Fruit fly (Drosophila melanogaster) whole organism, embryonic: ENCODE measurements around the gene CG4020.

Source experiments
- C15 ChIP-seq: fragments of 200-800 bp; sonication (Bioruptor generic); IDR thresholded peaks from 3 replicates; pipeline ENCODE4 v1.3.6; 2022; ENCODE audit warnings: missing biosample characterization, missing genetic modification characterization
- CG11456 ChIP-seq: fragments of 200-800 bp; sonication (Bioruptor generic); IDR thresholded peaks from 3 replicates; pipeline ENCODE4 v1.3.6; 2022; ENCODE audit warnings: missing biosample characterization, missing genetic modification characterization
- CG12942 ChIP-seq: fragments of 200-800 bp; sonication (Bioruptor generic); optimal IDR thresholded peaks from 3 replicates; lab custom pipeline; 2016; ENCODE audit warnings: missing biosample characterization, missing genetic modification characterization
- CG14050 ChIP-seq: fragments of 200-800 bp; sonication (Bioruptor generic); IDR thresholded peaks from 3 replicates; pipeline ENCODE4 v1.3.6; 2022; ENCODE audit warnings: missing biosample characterization, missing genetic modification characterization
- CG15011 ChIP-seq: fragments of 200-800 bp; sonication (Bioruptor generic); optimal IDR thresholded peaks from 3 replicates; lab custom pipeline; 2018; ENCODE audit warnings: missing biosample characterization, mild to moderate bottlenecking, missing genetic modification characterization
- CG15073 ChIP-seq: fragments of 200-800 bp; sonication (Bioruptor generic); optimal IDR thresholded peaks from 2 replicates; lab custom pipeline; 2016; ENCODE audit warnings: missing biosample characterization, missing genetic modification characterization
- CG15479 ChIP-seq: fragments of 200-800 bp; sonication (Bioruptor generic); optimal IDR thresholded peaks from 3 replicates; lab custom pipeline; 2019; ENCODE audit warnings: missing biosample characterization, mild to moderate bottlenecking, missing genetic modification characterization, moderate library complexity
- CG15601 ChIP-seq: fragments of 200-800 bp; sonication (Bioruptor generic); optimal IDR thresholded peaks from 3 replicates; lab custom pipeline; 2019; ENCODE audit warnings: missing biosample characterization, mild to moderate bottlenecking, missing genetic modification characterization, moderate library complexity
- CG17359 ChIP-seq: fragments of 200-800 bp; sonication (Bioruptor generic); optimal IDR thresholded peaks from 3 replicates; lab custom pipeline; 2018; ENCODE audit warnings: missing biosample characterization, mild to moderate bottlenecking, missing genetic modification characterization, moderate library complexity
- CG18476 ChIP-seq: fragments of 200-800 bp; sonication (Bioruptor generic); optimal IDR thresholded peaks from 2 replicates; lab custom pipeline; 2016; ENCODE audit warnings: missing biosample characterization, mild to moderate bottlenecking, missing genetic modification characterization
- CG18599 ChIP-seq: fragments of 200-800 bp; sonication (Bioruptor generic); optimal IDR thresholded peaks from 3 replicates; lab custom pipeline; 2017; ENCODE audit warnings: missing biosample characterization, missing genetic modification characterization, mild to moderate bottlenecking, moderate library complexity, missing genetic modification reagents
- CG18764 ChIP-seq: fragments of 200-800 bp; sonication (Bioruptor generic); optimal IDR thresholded peaks from 3 replicates; lab custom pipeline; 2016; ENCODE audit warnings: missing biosample characterization, missing genetic modification characterization
- CG2129 ChIP-seq: fragments of 200-800 bp; sonication (Bioruptor generic); IDR thresholded peaks from 2 replicates; pipeline ENCODE4 v1.3.6; 2022; ENCODE audit warnings: missing biosample characterization, missing genetic modification characterization; ENCODE audit not compliant: partially characterized antibody
- CG34224 ChIP-seq: fragments of 200-800 bp; sonication (Bioruptor generic); IDR thresholded peaks from 3 replicates; pipeline ENCODE4 v1.3.6; 2022; ENCODE audit warnings: missing biosample characterization, missing genetic modification characterization; ENCODE audit not compliant: partially characterized antibody
- CG3726 ChIP-seq: fragments of 200-800 bp; sonication (Bioruptor generic); IDR thresholded peaks from 3 replicates; pipeline ENCODE4, ENCODE4 v1.3.6; 2022; ENCODE audit warnings: missing biosample characterization, missing genetic modification characterization
- CG4360 ChIP-seq: fragments of 200-800 bp; sonication (Bioruptor generic); IDR thresholded peaks from 2 replicates; pipeline ENCODE4 v1.3.6; 2022; ENCODE audit warnings: missing biosample characterization, missing genetic modification characterization
- CG4617 ChIP-seq: fragments of 200-800 bp; sonication (Bioruptor generic); optimal IDR thresholded peaks from 3 replicates; lab custom pipeline; 2016; ENCODE audit warnings: missing biosample characterization, missing genetic modification characterization, borderline replicate concordance
- CG6272 ChIP-seq: fragments of 200-800 bp; sonication (Bioruptor generic); IDR thresholded peaks from 2 replicates; pipeline ENCODE4 v1.3.6; 2022; ENCODE audit warnings: missing biosample characterization, missing genetic modification characterization
- CG6689 ChIP-seq: fragments of 200-800 bp; sonication (Bioruptor generic); IDR thresholded peaks from 2 replicates; pipeline ENCODE4 v1.3.6; 2022; ENCODE audit warnings: missing biosample characterization, missing genetic modification characterization
- CG9797 ChIP-seq: fragments of 200-800 bp; sonication (Bioruptor generic); optimal IDR thresholded peaks from 3 replicates; lab custom pipeline; 2018; ENCODE audit warnings: missing biosample characterization, mild to moderate bottlenecking, missing genetic modification characterization
- CG9817 ChIP-seq: fragments of 200-800 bp; sonication (Bioruptor generic); optimal IDR thresholded peaks from 2 replicates; lab custom pipeline; 2018; ENCODE audit warnings: missing biosample characterization, mild to moderate bottlenecking, missing genetic modification characterization, moderate library complexity
- CG9876 ChIP-seq: fragments of 200-800 bp; sonication (Bioruptor generic); optimal IDR thresholded peaks from 2 replicates; lab custom pipeline; 2016; ENCODE audit warnings: missing biosample characterization, missing genetic modification characterization
- D19B ChIP-seq: fragments of 200-800 bp; sonication (Bioruptor generic); optimal IDR thresholded peaks from 2 replicates; lab custom pipeline; 2017; ENCODE audit warnings: missing biosample characterization, mild to moderate bottlenecking, missing genetic modification characterization
- Eip74EF ChIP-seq, 2 experiments: fragments of 200-800 bp in 1 of 2; fragments of >200 bp in 1 of 2; sonication (Bioruptor generic) in 1 of 2; optimal IDR thresholded peaks; 2 replicates each; lab custom pipeline; 2017 to 2019; ENCODE audit warnings: missing biosample characterization in 2 of 2, missing genetic modification characterization in 2 of 2, mild to moderate bottlenecking in 1 of 2, moderate library complexity in 1 of 2
- Hsf ChIP-seq: fragments of 200-800 bp; sonication (Bioruptor generic); optimal IDR thresholded peaks from 3 replicates; lab custom pipeline; 2016; ENCODE audit warnings: missing biosample characterization, missing genetic modification characterization
- Oaz ChIP-seq: fragments of 200-800 bp; sonication (Bioruptor generic); IDR thresholded peaks from 2 replicates; pipeline ENCODE4 v1.3.6; 2022; ENCODE audit warnings: missing biosample characterization, missing genetic modification characterization
- Six4 ChIP-seq: fragments of 200-800 bp; sonication (Bioruptor generic); optimal IDR thresholded peaks from 2 replicates; lab custom pipeline; 2016; ENCODE audit warnings: missing biosample characterization, missing genetic modification characterization
- Taf1 ChIP-seq: fragments of 200-800 bp; sonication (Bioruptor generic); IDR thresholded peaks from 2 replicates; pipeline ENCODE4 v1.3.6; 2022; ENCODE audit warnings: missing biosample characterization, missing genetic modification characterization
- bab2 ChIP-seq: fragments of 200-800 bp; sonication (Bioruptor generic); optimal IDR thresholded peaks from 2 replicates; lab custom pipeline; 2016; ENCODE audit warnings: missing biosample characterization, missing genetic modification characterization
- cato ChIP-seq: fragments of 200-800 bp; sonication (Bioruptor generic); optimal IDR thresholded peaks from 2 replicates; lab custom pipeline; 2016; ENCODE audit warnings: missing biosample characterization, missing genetic modification characterization, borderline replicate concordance
- caup ChIP-seq: fragments of 200-800 bp; sonication (Bioruptor generic); optimal IDR thresholded peaks from 3 replicates; lab custom pipeline; 2017; ENCODE audit warnings: missing biosample characterization, mild to moderate bottlenecking, missing genetic modification characterization, moderate library complexity; ENCODE audit not compliant: severe bottlenecking
- chm ChIP-seq: fragments of 200-800 bp; sonication (Bioruptor generic); IDR thresholded peaks from 2 replicates; pipeline ENCODE4 v1.3.6; 2022; ENCODE audit warnings: missing biosample characterization, missing genetic modification characterization
- disco-r ChIP-seq: fragments of 200-800 bp; sonication (Bioruptor generic); optimal IDR thresholded peaks from 2 replicates; lab custom pipeline; 2016; ENCODE audit warnings: missing biosample characterization, missing genetic modification characterization
- gcm2 ChIP-seq: fragments of 200-800 bp; sonication (Bioruptor generic); optimal IDR thresholded peaks from 2 replicates; lab custom pipeline; 2016; ENCODE audit warnings: missing biosample characterization, missing genetic modification characterization
- gfzf ChIP-seq: fragments of 200-800 bp; sonication (Bioruptor generic); optimal IDR thresholded peaks from 2 replicates; lab custom pipeline; 2016; ENCODE audit warnings: missing biosample characterization, mild to moderate bottlenecking, missing genetic modification characterization, moderate library complexity
- ind ChIP-seq: fragments of 200-800 bp; sonication (Bioruptor generic); optimal IDR thresholded peaks from 3 replicates; lab custom pipeline; 2016; ENCODE audit warnings: missing biosample characterization, missing genetic modification characterization
- jigr1 ChIP-seq: fragments of 200-800 bp; sonication (Bioruptor generic); IDR thresholded peaks from 3 replicates; pipeline ENCODE4 v1.3.6; 2022; ENCODE audit warnings: missing biosample characterization, missing genetic modification characterization
- lmd ChIP-seq: fragments of 200-800 bp; sonication (Bioruptor generic); IDR thresholded peaks from 2 replicates; pipeline ENCODE4 v1.3.6; 2022; ENCODE audit warnings: missing biosample characterization, missing genetic modification characterization
- lola ChIP-seq, 3 experiments: fragments of >200 bp in 2 of 3; fragments of 200-800 bp in 1 of 3; sonication (Bioruptor generic) in 1 of 3; optimal IDR thresholded peaks; 2 replicates each; lab custom pipeline; 2017 to 2019; ENCODE audit warnings: missing biosample characterization in 3 of 3, missing genetic modification characterization in 3 of 3, mild to moderate bottlenecking in 1 of 3, moderate library complexity in 1 of 3
- mld ChIP-seq: fragments of 200-800 bp; sonication (Bioruptor generic); IDR thresholded peaks from 3 replicates; pipeline ENCODE4 v1.3.6; 2022; ENCODE audit warnings: missing biosample characterization, missing genetic modification characterization; ENCODE audit not compliant: partially characterized antibody
- pzg ChIP-seq: fragments of 200-800 bp; sonication (Bioruptor generic); optimal IDR thresholded peaks from 3 replicates; lab custom pipeline; 2018; ENCODE audit warnings: missing biosample characterization, mild to moderate bottlenecking, missing genetic modification characterization, moderate library complexity
- salm ChIP-seq: fragments of 200-800 bp; sonication (Bioruptor generic); optimal IDR thresholded peaks from 2 replicates; lab custom pipeline; 2018; ENCODE audit warnings: missing biosample characterization, mild to moderate bottlenecking, missing genetic modification characterization
- seq ChIP-seq: fragments of 200-800 bp; sonication (Bioruptor generic); IDR thresholded peaks from 2 replicates; pipeline ENCODE4 v1.3.6; 2022; ENCODE audit warnings: missing biosample characterization, missing genetic modification characterization
- sug ChIP-seq: fragments of 200-800 bp; optimal IDR thresholded peaks from 2 replicates; lab custom pipeline; 2019; ENCODE audit warnings: missing biosample characterization, mild to moderate bottlenecking, missing genetic modification characterization, moderate library complexity
- trh ChIP-seq: fragments of 200-800 bp; sonication (Bioruptor generic); optimal IDR thresholded peaks from 2 replicates; lab custom pipeline; 2016; ENCODE audit warnings: missing biosample characterization, missing genetic modification characterization
- tup ChIP-seq: fragments of 200-800 bp; sonication (Bioruptor generic); optimal IDR thresholded peaks from 2 replicates; lab custom pipeline; 2016; ENCODE audit warnings: missing biosample characterization, mild to moderate bottlenecking, missing genetic modification characterization, moderate library complexity
- wor ChIP-seq: fragments of 200-800 bp; sonication (Bioruptor generic); IDR thresholded peaks from 2 replicates; pipeline ENCODE4 v1.3.6; 2022; ENCODE audit warnings: missing biosample characterization, missing genetic modification characterization
- yki ChIP-seq: fragments of >200 bp; optimal IDR thresholded peaks from 3 replicates; lab custom pipeline; 2018

Gene CG4020

dm6 chrX:5895821-5896550 lies 9.6 kb upstream of the CG4020 start (continued):
- TF ChIP-seq CG6272 (GFP tag; lab: Robert Waterston, UW), result peak; percentile 65
- TF ChIP-seq CG9817 (tag; lab: Kevin White, UChicago), result peak; percentile 75
- peak; percentile 48 for TF ChIP-seq D19B (GFP tag; lab: Kevin White, UChicago)
- peak; percentile 77 for TF ChIP-seq CG14050 (GFP tag; lab: Robert Waterston, UW)
- TF ChIP-seq C15 (GFP tag; lab: Robert Waterston, UW), result peak; percentile 64; the same call in 1 of the 3 replicates
- TF ChIP-seq CG6689, result peak; percentile 93
- peak; percentile 87 for TF ChIP-seq bab2 (GFP tag; lab: Kevin White, UChicago)
- peak; percentile 19 for TF ChIP-seq CG9797
- TF ChIP-seq CG4360 (GFP tag; lab: Robert Waterston, UW), result peak; percentile 73
- peak; percentile 88 for TF ChIP-seq tup (GFP tag; lab: Kevin White, UChicago)
- TF ChIP-seq wor (GFP tag; lab: Robert Waterston, UW), result peak; percentile 89
- peak in 1 of 2 experiments; percentile 81 for TF ChIP-seq Eip74EF (GFP tag; optimal IDR thresholded peaks at IDR 0.05; lab: Kevin White, UChicago)
- peak; percentile 77 for TF ChIP-seq CG18476 (GFP tag; lab: Kevin White, UChicago)
- TF ChIP-seq CG9876, result peak; percentile 70
- TF ChIP-seq salm (tag; lab: Kevin White, UChicago), result peak; percentile 86
- peak; percentile 63 for TF ChIP-seq CG15073 (GFP tag; lab: Kevin White, UChicago)
- TF ChIP-seq sug (tag; lab: Kevin White, UChicago), result peak; percentile 39
- TF ChIP-seq CG34224 (GFP tag; lab: Robert Waterston, UW), result no peak
- no peak for TF ChIP-seq CG2129 (GFP tag; lab: Robert Waterston, UW)
- TF ChIP-seq CG17359 (tag; lab: Kevin White, UChicago), result peak; percentile 95
- TF ChIP-seq mld (GFP tag; lab: Robert Waterston, UW), result no peak
- TF ChIP-seq disco-r, result peak; percentile 80
- TF ChIP-seq CG15011 (GFP tag; lab: Kevin White, UChicago), result peak; percentile 69
- peak; percentile 57 for TF ChIP-seq trh (GFP tag; lab: Kevin White, UChicago)
- peak; percentile 74; the same call in 1 of the 2 replicates for TF ChIP-seq Oaz (GFP tag; lab: Robert Waterston, UW)
- TF ChIP-seq gfzf (GFP tag; lab: Kevin White, UChicago), result peak; percentile 5
- TF ChIP-seq pzg, result no peak
- peak; percentile 79 for TF ChIP-seq cato (GFP tag; lab: Kevin White, UChicago)
- peak; percentile 86 for TF ChIP-seq CG11456 (GFP tag; lab: Robert Waterston, UW)
- TF ChIP-seq CG12942 (GFP tag; lab: Kevin White, UChicago), result peak; percentile 82
- TF ChIP-seq CG4617 (GFP tag; lab: Kevin White, UChicago), result peak; percentile 69
- peak; percentile 91 for TF ChIP-seq Six4 (GFP tag; lab: Kevin White, UChicago)
- peak; percentile 74 for TF ChIP-seq gcm2 (GFP tag; lab: Kevin White, UChicago)
- TF ChIP-seq Hsf, result peak; percentile 87
- peak; percentile 96 for TF ChIP-seq CG3726
- peak; percentile 90 for TF ChIP-seq ind
- TF ChIP-seq jigr1 (GFP tag; lab: Robert Waterston, UW), result peak; percentile 86
- peak; percentile 87 for TF ChIP-seq CG18599 (GFP tag; lab: Kevin White, UChicago)
- TF ChIP-seq lmd (GFP tag; lab: Robert Waterston, UW), result peak; percentile 92
- peak; percentile 84 for TF ChIP-seq Taf1 (GFP tag; lab: Robert Waterston, UW)
- peak; percentile 91 for TF ChIP-seq chm (GFP tag; lab: Robert Waterston, UW)
- TF ChIP-seq caup (GFP tag; lab: Kevin White, UChicago), result peak; percentile 78
- peak; percentile 87 for TF ChIP-seq seq (GFP tag; lab: Robert Waterston, UW)
- no peak for TF ChIP-seq CG15479 (GFP tag; lab: Kevin White, UChicago)
- TF ChIP-seq yki (lab: Kevin White, UChicago), result no peak
- TF ChIP-seq CG18764 (GFP tag; lab: Kevin White, UChicago), result peak; percentile 82
- TF ChIP-seq lola (GFP tag; optimal IDR thresholded peaks at IDR 0.05; lab: Kevin White, UChicago), result peak in 1 of 3 experiments; percentile 76
- peak; percentile 86 for TF ChIP-seq CG15601
